Fruit fly (Drosophila melanogaster) whole organism, pupa: ENCODE measurements around the gene nonA-l.

ENCODE experiments used
- CG10348 ChIP-seq: fragments of 200-800 bp; sonication (Bioruptor generic); IDR thresholded peaks from 2 replicates; pipeline ENCODE4 v1.3.6; 2022; ENCODE audit warnings: missing biosample characterization, missing genetic modification characterization
- CG12605 ChIP-seq: fragments of 200-800 bp; sonication (Bioruptor generic); IDR thresholded peaks from 2 replicates; pipeline ENCODE4 v1.3.6; 2022; ENCODE audit warnings: missing biosample characterization, missing genetic modification characterization
- CG13204 ChIP-seq: fragments of 200-800 bp; sonication (Bioruptor generic); optimal IDR thresholded peaks from 2 replicates; lab custom pipeline; 2018; ENCODE audit warnings: missing biosample characterization, mild to moderate bottlenecking, missing genetic modification characterization, moderate library complexity
- CG14655 ChIP-seq: fragments of 200-800 bp; sonication (Bioruptor generic); optimal IDR thresholded peaks from 3 replicates; lab custom pipeline; 2017; ENCODE audit warnings: mild to moderate bottlenecking, missing biosample characterization, missing genetic modification reagents, missing genetic modification characterization
- CG15710 ChIP-seq: fragments of 200-800 bp; sonication (Bioruptor generic); optimal IDR thresholded peaks from 2 replicates; lab custom pipeline; 2018; ENCODE audit warnings: missing biosample characterization, mild to moderate bottlenecking, missing genetic modification characterization, moderate library complexity
- CG17806 ChIP-seq: fragments of 200-800 bp; sonication (Bioruptor generic); optimal IDR thresholded peaks from 2 replicates; lab custom pipeline; 2018; ENCODE audit warnings: missing biosample characterization, mild to moderate bottlenecking, missing genetic modification characterization, moderate library complexity
- CG32121 ChIP-seq: fragments of 200-800 bp; sonication (Bioruptor generic); IDR thresholded peaks from 2 replicates; pipeline ENCODE4 v1.3.6; 2022; ENCODE audit warnings: missing biosample characterization, missing genetic modification characterization
- CG34367 ChIP-seq: fragments of 200-800 bp; sonication (Bioruptor generic); optimal IDR thresholded peaks from 2 replicates; lab custom pipeline; 2018; ENCODE audit warnings: missing biosample characterization, mild to moderate bottlenecking, missing genetic modification characterization
- CG4496 ChIP-seq: fragments of 200-800 bp; sonication (Bioruptor generic); IDR thresholded peaks from 3 replicates; pipeline ENCODE4 v1.3.6; 2022; ENCODE audit warnings: missing biosample characterization, missing genetic modification characterization
- CG8159 ChIP-seq: fragments of 200-800 bp; sonication (Bioruptor generic); optimal IDR thresholded peaks from 3 replicates; lab custom pipeline; 2018; ENCODE audit warnings: missing biosample characterization, mild to moderate bottlenecking, missing genetic modification characterization, moderate library complexity
- CG8301 ChIP-seq: fragments of 200-800 bp; sonication (Bioruptor generic); optimal IDR thresholded peaks from 2 replicates; lab custom pipeline; 2018; ENCODE audit warnings: missing biosample characterization, mild to moderate bottlenecking, missing genetic modification characterization
- CG9948 ChIP-seq: fragments of 200-800 bp; sonication (Bioruptor generic); optimal IDR thresholded peaks from 2 replicates; lab custom pipeline; 2018; ENCODE audit warnings: missing biosample characterization, mild to moderate bottlenecking, missing genetic modification characterization, moderate library complexity
- D1 ChIP-seq: fragments of 200-800 bp; sonication (Bioruptor generic); optimal IDR thresholded peaks from 2 replicates; lab custom pipeline; 2018; ENCODE audit warnings: missing biosample characterization, mild to moderate bottlenecking, missing genetic modification characterization, moderate library complexity
- EcR ChIP-seq: fragments of 200-800 bp; sonication (Bioruptor generic); optimal IDR thresholded peaks from 3 replicates; lab custom pipeline; 2019; ENCODE audit warnings: missing biosample characterization, missing genetic modification characterization, mild to moderate bottlenecking, moderate library complexity, missing genetic modification reagents
- Ets98B ChIP-seq: fragments of 200-800 bp; sonication (Bioruptor generic); IDR thresholded peaks from 2 replicates; pipeline ENCODE4 v1.3.6; 2022; ENCODE audit warnings: missing biosample characterization, missing genetic modification characterization
- Pif1A ChIP-seq: fragments of 200-800 bp; sonication (Bioruptor generic); optimal IDR thresholded peaks from 3 replicates; lab custom pipeline; 2016; ENCODE audit warnings: missing biosample characterization, missing genetic modification characterization
- Pif1B ChIP-seq: fragments of 200-800 bp; sonication (Bioruptor generic); optimal IDR thresholded peaks from 3 replicates; lab custom pipeline; 2016; ENCODE audit warnings: missing biosample characterization, missing genetic modification characterization
- Snoo ChIP-seq: fragments of 200-800 bp; sonication (Bioruptor generic); optimal IDR thresholded peaks from 3 replicates; lab custom pipeline; 2017; ENCODE audit warnings: missing biosample characterization, mild to moderate bottlenecking, missing genetic modification characterization, inconsistent platforms
- fd96Ca ChIP-seq: fragments of 200-800 bp; sonication (Bioruptor generic); IDR thresholded peaks from 3 replicates; pipeline ENCODE4 v1.3.6; 2022; ENCODE audit warnings: missing biosample characterization, missing genetic modification characterization
- gl ChIP-seq: fragments of 200-800 bp; sonication (Bioruptor generic); optimal IDR thresholded peaks from 2 replicates; lab custom pipeline; 2018; ENCODE audit warnings: missing biosample characterization, mild to moderate bottlenecking, missing genetic modification characterization
- rn ChIP-seq: fragments of 200-800 bp; sonication (Bioruptor generic); IDR thresholded peaks from 2 replicates; pipeline ENCODE4 v1.3.6; 2022; ENCODE audit warnings: missing biosample characterization, missing genetic modification characterization

nonA-l gene

dm6 chr3R:16673184-16673583 is 33.2 kb downstream of the nonA-l start:
- no peak for TF ChIP-seq CG4496 (GFP tag; lab: Robert Waterston, UW)
- no peak for TF ChIP-seq CG15710 (tag; lab: Kevin White, UChicago)
- TF ChIP-seq CG10348: no peak
- no peak for TF ChIP-seq Pif1A
- TF ChIP-seq CG8301 (tag; lab: Kevin White, UChicago): no peak
- peak; percentile 22 for TF ChIP-seq CG14655 (GFP tag; lab: Kevin White, UChicago)
- TF ChIP-seq EcR (GFP tag; lab: Kevin White, UChicago): no peak
- TF ChIP-seq, all 21 proteins: peak for 1

DNA sequence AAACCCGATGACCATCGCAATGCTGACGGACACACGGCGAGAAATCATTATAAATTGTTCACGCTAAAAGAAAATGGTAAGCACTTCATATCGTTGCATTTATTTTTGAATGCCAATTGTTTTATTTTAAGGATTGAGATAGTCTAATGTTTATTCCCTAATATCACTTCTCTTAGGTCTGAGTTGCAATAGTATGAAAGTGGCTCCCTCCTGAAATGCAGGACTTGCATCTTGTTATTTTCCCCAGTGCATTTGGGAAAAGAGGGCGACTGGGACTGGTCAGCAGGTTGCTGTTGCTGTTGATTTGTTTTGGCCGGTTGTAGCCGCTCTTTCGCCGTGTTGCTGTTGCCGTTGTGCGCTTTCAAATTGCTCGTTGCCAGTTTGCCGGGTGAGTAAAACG is 36.5 kb downstream of the nonA-l start:
- TF ChIP-seq CG14655 (GFP tag; lab: Kevin White, UChicago): peak; percentile 19
- TF ChIP-seq Pif1B: no peak
- TF ChIP-seq CG8301 (tag; lab: Kevin White, UChicago): peak; percentile 20
- peak; percentile 0 for TF ChIP-seq CG9948 (tag; lab: Kevin White, UChicago)
- TF ChIP-seq fd96Ca: 0 out of 3 replicates have a peak, but pooled peaks have one; percentile 36
- peak; percentile 33 for TF ChIP-seq CG8159 (tag; lab: Kevin White, UChicago)
- TF ChIP-seq CG13204 (GFP tag; lab: Kevin White, UChicago): no peak

- TF ChIP-seq CG8301 (tag; lab: Kevin White, UChicago) (no peak), CG13204 (GFP tag; lab: Kevin White, UChicago) (no peak), EcR (GFP tag; lab: Kevin White, UChicago) (no peak), Pif1A (no peak), CG17806 (tag; lab: Kevin White, UChicago) (no peak), CG10348 (no peak), CG15710 (tag; lab: Kevin White, UChicago) (no peak), Snoo (tag; lab: Kevin White, UChicago) (no peak), CG32121 (GFP tag; lab: Robert Waterston, UW) (no peak), rn (no peak), fd96Ca (no peak), D1 (tag; lab: Kevin White, UChicago) (no peak), CG9948 (tag; lab: Kevin White, UChicago) (no peak), Pif1B (no peak), CG14655 (GFP tag; lab: Kevin White, UChicago) (no peak), CG34367 (tag; lab: Kevin White, UChicago) (no peak), CG12605 (GFP tag; lab: Robert Waterston, UW) (no peak), Ets98B (no peak)
These were observed 37.9 kb downstream of the nonA-l start for dm6 chr3R:16677934-16678333.

- no peak for TF ChIP-seq CG13204 (GFP tag; lab: Kevin White, UChicago)
- no peak for TF ChIP-seq rn
- TF ChIP-seq CG10348: no peak
- no peak for TF ChIP-seq Ets98B
- TF ChIP-seq CG12605 (GFP tag; lab: Robert Waterston, UW): no peak
- no peak for TF ChIP-seq CG17806 (tag; lab: Kevin White, UChicago)
- TF ChIP-seq CG9948 (tag; lab: Kevin White, UChicago): no peak
- TF ChIP-seq CG8159 (tag; lab: Kevin White, UChicago): no peak
- no peak for TF ChIP-seq CG8301 (tag; lab: Kevin White, UChicago)
- TF ChIP-seq CG4496 (GFP tag; lab: Robert Waterston, UW): no peak
- TF ChIP-seq gl (tag; lab: Kevin White, UChicago): no peak
- no peak for TF ChIP-seq CG34367 (tag; lab: Kevin White, UChicago)
- TF ChIP-seq Pif1B: no peak
- no peak for TF ChIP-seq CG32121 (GFP tag; lab: Robert Waterston, UW)
- no peak for TF ChIP-seq CG14655 (GFP tag; lab: Kevin White, UChicago)
- no peak for TF ChIP-seq EcR (GFP tag; lab: Kevin White, UChicago)
- no peak for TF ChIP-seq Pif1A
- TF ChIP-seq Snoo (tag; lab: Kevin White, UChicago): no peak
These were observed 42.9 kb downstream of the nonA-l start for dm6 chr3R:16682901-16683300.
